Fruit fly (Drosophila melanogaster) whole organism, embryonic: ENCODE results near the gene Mlc2.

ENCODE experiments used
- ATbp ChIP-seq: fragments of 200-800 bp; sonication (Bioruptor generic); optimal IDR thresholded peaks from 2 replicates; lab custom pipeline; 2017; ENCODE audit warnings: missing biosample characterization, mild to moderate bottlenecking, missing genetic modification characterization, missing genetic modification reagents
- Atf6 ChIP-seq: fragments of 200-800 bp; sonication (Bioruptor generic); IDR thresholded peaks from 2 replicates; pipeline ENCODE4 v1.3.6; 2022; ENCODE audit warnings: missing biosample characterization, missing genetic modification characterization
- B-H2 ChIP-seq: fragments of 200-800 bp; sonication (Bioruptor generic); optimal IDR thresholded peaks from 2 replicates; lab custom pipeline; 2018; ENCODE audit warnings: missing biosample characterization, mild to moderate bottlenecking, missing genetic modification characterization
- Bdp1 ChIP-seq: fragments of 200-800 bp; sonication (Bioruptor generic); optimal IDR thresholded peaks from 3 replicates; lab custom pipeline; 2016; ENCODE audit warnings: missing biosample characterization, missing genetic modification characterization
- CG10654 ChIP-seq: fragments of 200-800 bp; sonication (Bioruptor generic); optimal IDR thresholded peaks from 2 replicates; lab custom pipeline; 2016; ENCODE audit warnings: missing biosample characterization, missing genetic modification characterization
- CG11093 ChIP-seq: fragments of 200-800 bp; sonication (Bioruptor generic); IDR thresholded peaks from 3 replicates; pipeline ENCODE4 v1.3.6; 2022; ENCODE audit warnings: missing biosample characterization, missing genetic modification characterization
- CG11695 ChIP-seq: fragments of 200-800 bp; sonication (Bioruptor generic); IDR thresholded peaks from 3 replicates; pipeline ENCODE4 v1.3.6; 2022; ENCODE audit warnings: missing biosample characterization, missing genetic modification characterization
- CG12071 ChIP-seq: fragments of 200-800 bp; sonication (Bioruptor generic); optimal IDR thresholded peaks from 3 replicates; lab custom pipeline; 2018; ENCODE audit warnings: missing biosample characterization, mild to moderate bottlenecking, missing genetic modification characterization
- CG13775 ChIP-seq: fragments of 200-800 bp; sonication (Bioruptor generic); optimal IDR thresholded peaks from 3 replicates; lab custom pipeline; 2017; ENCODE audit warnings: missing biosample characterization, mild to moderate bottlenecking, missing genetic modification characterization
- CG15696 ChIP-seq: fragments of 200-800 bp; sonication (Bioruptor generic); optimal IDR thresholded peaks from 2 replicates; lab custom pipeline; 2019; ENCODE audit warnings: missing biosample characterization, mild to moderate bottlenecking, missing genetic modification characterization, moderate library complexity
- CG16813 ChIP-seq: fragments of 200-800 bp; sonication (Bioruptor generic); IDR thresholded peaks from 3 replicates; pipeline ENCODE4 v1.3.6; 2022; ENCODE audit warnings: missing biosample characterization, missing genetic modification characterization; ENCODE audit not compliant: partially characterized antibody
- CG17612 ChIP-seq: fragments of 200-800 bp; sonication (Bioruptor generic); IDR thresholded peaks from 2 replicates; pipeline ENCODE4 v1.3.6; 2022; ENCODE audit warnings: missing biosample characterization, missing genetic modification characterization
- CG30431 ChIP-seq: fragments of 200-800 bp; sonication (Bioruptor generic); optimal IDR thresholded peaks from 2 replicates; lab custom pipeline; 2017; ENCODE audit warnings: missing biosample characterization, missing genetic modification characterization
- CG31441 ChIP-seq: fragments of 200-800 bp; sonication (Bioruptor generic); IDR thresholded peaks from 2 replicates; pipeline ENCODE4 v1.3.6; 2022; ENCODE audit warnings: missing biosample characterization, missing genetic modification characterization
- CG3281 ChIP-seq: fragments of 200-800 bp; sonication (Bioruptor generic); optimal IDR thresholded peaks from 3 replicates; lab custom pipeline; 2017; ENCODE audit warnings: missing biosample characterization, mild to moderate bottlenecking, missing genetic modification characterization
- CG3726 ChIP-seq: fragments of 200-800 bp; sonication (Bioruptor generic); IDR thresholded peaks from 3 replicates; pipeline ENCODE4, ENCODE4 v1.3.6; 2022; ENCODE audit warnings: missing biosample characterization, missing genetic modification characterization
- CG3995 ChIP-seq: fragments of 200-800 bp; sonication (Bioruptor generic); optimal IDR thresholded peaks from 3 replicates; lab custom pipeline; 2016; ENCODE audit warnings: missing biosample characterization, missing genetic modification characterization
- CG5245 ChIP-seq: fragments of 200-800 bp; sonication (Bioruptor generic); optimal IDR thresholded peaks from 3 replicates; lab custom pipeline; 2016; ENCODE audit warnings: missing biosample characterization, missing genetic modification characterization
- CG6175 ChIP-seq: fragments of 200-800 bp; sonication (Bioruptor generic); IDR thresholded peaks from 3 replicates; pipeline ENCODE4 v1.3.6; 2022; ENCODE audit warnings: missing biosample characterization, missing genetic modification characterization
- CG8765 ChIP-seq: fragments of 200-800 bp; sonication (Bioruptor generic); IDR thresholded peaks from 2 replicates; pipeline ENCODE4 v1.3.6; 2022; ENCODE audit warnings: missing biosample characterization, missing genetic modification characterization
- CG8924 ChIP-seq: fragments of 200-800 bp; optimal IDR thresholded peaks from 3 replicates; lab custom pipeline; 2019; ENCODE audit warnings: missing biosample characterization, mild to moderate bottlenecking, missing genetic modification characterization, moderate library complexity
- CG9876 ChIP-seq: fragments of 200-800 bp; sonication (Bioruptor generic); optimal IDR thresholded peaks from 2 replicates; lab custom pipeline; 2016; ENCODE audit warnings: missing biosample characterization, missing genetic modification characterization
- CTCF ChIP-seq: fragments of 200-800 bp; sonication (Bioruptor generic); optimal IDR thresholded peaks from 2 replicates; lab custom pipeline; 2017; ENCODE audit warnings: missing biosample characterization, mild to moderate bottlenecking, missing genetic modification characterization, moderate library complexity
- Chrac-16 ChIP-seq: fragments of 200-800 bp; sonication (Bioruptor generic); optimal IDR thresholded peaks from 3 replicates; lab custom pipeline; 2016; ENCODE audit warnings: missing biosample characterization, missing genetic modification characterization
- CoRest ChIP-seq: fragments of 200-800 bp; sonication (Bioruptor generic); optimal IDR thresholded peaks from 3 replicates; lab custom pipeline; 2018; ENCODE audit warnings: missing biosample characterization, mild to moderate bottlenecking, missing genetic modification characterization, moderate library complexity
- Dip3 ChIP-seq: fragments of 200-800 bp; sonication (Bioruptor generic); optimal IDR thresholded peaks from 3 replicates; lab custom pipeline; 2016; ENCODE audit warnings: missing biosample characterization, missing genetic modification characterization
- Fer2 ChIP-seq: fragments of 200-800 bp; sonication (Bioruptor generic); optimal IDR thresholded peaks from 2 replicates; lab custom pipeline; 2018; ENCODE audit warnings: missing biosample characterization, mild to moderate bottlenecking, missing genetic modification characterization, moderate library complexity
- Fer3 ChIP-seq: fragments of 200-800 bp; sonication (Bioruptor generic); optimal IDR thresholded peaks from 2 replicates; lab custom pipeline; 2018; ENCODE audit warnings: missing biosample characterization, mild to moderate bottlenecking, missing genetic modification characterization, moderate library complexity
- Gsc ChIP-seq: fragments of 200-800 bp; sonication (Bioruptor generic); IDR thresholded peaks from 2 replicates; pipeline ENCODE4 v1.3.6; 2022; ENCODE audit warnings: missing biosample characterization, missing genetic modification characterization
- HLH4C ChIP-seq: fragments of 200-800 bp; sonication (Bioruptor generic); IDR thresholded peaks from 3 replicates; pipeline ENCODE4 v1.3.6; 2022; ENCODE audit warnings: missing biosample characterization, missing genetic modification characterization; ENCODE audit not compliant: partially characterized antibody
- HmgZ ChIP-seq: fragments of 200-800 bp; sonication (Bioruptor generic); optimal IDR thresholded peaks from 2 replicates; lab custom pipeline; 2018; ENCODE audit warnings: missing biosample characterization, mild to moderate bottlenecking, missing genetic modification characterization
- Hr39 ChIP-seq: fragments of >200 bp; optimal IDR thresholded peaks from 2 replicates; lab custom pipeline; 2017
- Hsf ChIP-seq: fragments of 200-800 bp; sonication (Bioruptor generic); optimal IDR thresholded peaks from 3 replicates; lab custom pipeline; 2016; ENCODE audit warnings: missing biosample characterization, missing genetic modification characterization
- Scr ChIP-seq: fragments of 200-800 bp; sonication (Bioruptor generic); IDR thresholded peaks from 2 replicates; pipeline ENCODE4 v1.3.6; 2022; ENCODE audit warnings: missing biosample characterization, missing genetic modification characterization; ENCODE audit not compliant: partially characterized antibody
- Side ChIP-seq: fragments of 200-800 bp; sonication (Bioruptor generic); optimal IDR thresholded peaks from 2 replicates; lab custom pipeline; 2016; ENCODE audit warnings: missing biosample characterization, missing genetic modification characterization
- Xrp1 ChIP-seq: fragments of 200-800 bp; sonication (Bioruptor generic); IDR thresholded peaks from 2 replicates; pipeline ENCODE4 v1.3.6; 2022; ENCODE audit warnings: missing biosample characterization, missing genetic modification characterization
- ase ChIP-seq: fragments of 200-800 bp; sonication (Bioruptor generic); IDR thresholded peaks from 3 replicates; pipeline ENCODE4 v1.3.6; 2022; ENCODE audit warnings: missing biosample characterization, missing genetic modification characterization
- cato ChIP-seq: fragments of 200-800 bp; sonication (Bioruptor generic); optimal IDR thresholded peaks from 2 replicates; lab custom pipeline; 2016; ENCODE audit warnings: missing biosample characterization, missing genetic modification characterization, borderline replicate concordance
- chm ChIP-seq: fragments of 200-800 bp; sonication (Bioruptor generic); IDR thresholded peaks from 2 replicates; pipeline ENCODE4 v1.3.6; 2022; ENCODE audit warnings: missing biosample characterization, missing genetic modification characterization
- ci ChIP-seq: fragments of 200-800 bp; sonication (Bioruptor generic); IDR thresholded peaks from 3 replicates; pipeline ENCODE4 v1.3.6; 2022; ENCODE audit warnings: missing biosample characterization, missing genetic modification characterization
- jumu ChIP-seq: fragments of 200-800 bp; sonication (Bioruptor generic); optimal IDR thresholded peaks from 3 replicates; lab custom pipeline; 2016; ENCODE audit warnings: missing biosample characterization, missing genetic modification characterization
- lilli ChIP-seq: fragments of 200-800 bp; sonication (Bioruptor generic); optimal IDR thresholded peaks from 3 replicates; lab custom pipeline; 2016; ENCODE audit warnings: missing biosample characterization, missing genetic modification characterization
- maf-S ChIP-seq: fragments of 200-800 bp; sonication (Bioruptor generic); optimal IDR thresholded peaks from 2 replicates; lab custom pipeline; 2016; ENCODE audit warnings: missing biosample characterization, missing genetic modification characterization
- nerfin-2 ChIP-seq: fragments of 200-800 bp; sonication (Bioruptor generic); IDR thresholded peaks from 2 replicates; pipeline ENCODE4 v1.3.6; 2022; ENCODE audit warnings: missing biosample characterization, missing genetic modification characterization; ENCODE audit not compliant: partially characterized antibody
- nmo ChIP-seq: fragments of 200-800 bp; sonication (Bioruptor generic); optimal IDR thresholded peaks from 2 replicates; lab custom pipeline; 2018; ENCODE audit warnings: missing biosample characterization, mild to moderate bottlenecking, missing genetic modification characterization, moderate library complexity
- ro ChIP-seq: fragments of 200-800 bp; sonication (Bioruptor generic); IDR thresholded peaks from 2 replicates; pipeline ENCODE4 v1.3.6; 2022; ENCODE audit warnings: missing biosample characterization, missing genetic modification characterization
- sc ChIP-seq, 3 experiments: fragments of >200 bp in 2 of 3; fragments of 200-800 bp in 1 of 3; sonication (Bioruptor generic) in 1 of 3; optimal IDR thresholded peaks; 2 replicates in 2 of 3; 3 replicates in 1 of 3; lab custom pipeline; 2017; ENCODE audit warnings: mild to moderate bottlenecking in 1 of 3, missing biosample characterization in 1 of 3, missing genetic modification characterization in 1 of 3, missing genetic modification reagents in 1 of 3
- schlank ChIP-seq: fragments of 200-800 bp; sonication (Bioruptor generic); optimal IDR thresholded peaks from 2 replicates; lab custom pipeline; 2018; ENCODE audit warnings: missing biosample characterization, mild to moderate bottlenecking, missing genetic modification characterization
- sob ChIP-seq: fragments of 200-800 bp; sonication (Bioruptor generic); IDR thresholded peaks from 2 replicates; pipeline ENCODE4 v1.3.6; 2022; ENCODE audit warnings: missing biosample characterization, missing genetic modification characterization
- ssp ChIP-seq: fragments of 200-800 bp; sonication (Bioruptor generic); IDR thresholded peaks from 2 replicates; pipeline ENCODE4 v1.3.6; 2022; ENCODE audit warnings: missing biosample characterization, missing genetic modification characterization
- toy ChIP-seq: fragments of 200-800 bp; sonication (Bioruptor generic); IDR thresholded peaks from 2 replicates; pipeline ENCODE4 v1.3.6; 2022; ENCODE audit warnings: missing biosample characterization, missing genetic modification characterization
- usp ChIP-seq: fragments of >200 bp; optimal IDR thresholded peaks from 2 replicates; lab custom pipeline; 2017; ENCODE audit warnings: missing biosample characterization, missing genetic modification characterization

Gene Mlc2

DNA sequence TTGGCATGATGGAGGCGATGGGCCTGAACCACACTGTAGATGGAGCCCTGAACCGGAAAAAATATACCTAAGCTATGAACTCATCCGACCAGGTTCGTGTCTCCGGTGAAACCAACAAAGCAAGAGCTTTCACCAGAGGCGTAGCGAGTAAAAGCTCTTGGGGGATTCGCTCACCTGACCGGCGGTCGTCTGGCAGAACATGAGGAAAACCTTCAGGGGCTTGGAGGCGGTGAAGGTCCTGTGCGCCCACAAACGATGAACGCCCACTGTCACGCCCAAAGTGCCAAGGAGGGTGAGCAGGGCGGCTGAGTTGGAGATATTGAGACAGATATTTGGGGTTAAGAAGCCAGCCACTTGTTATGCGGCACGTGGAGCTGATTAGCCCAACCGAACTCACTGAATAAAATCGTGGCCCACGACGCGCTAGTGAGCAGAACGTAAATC is 21.3 kb upstream of the Mlc2 start (continued):
- TF ChIP-seq CG8765 (GFP tag; lab: Robert Waterston, UW) = no peak
- peak; percentile 35; the same call in 1 of the 2 replicates for TF ChIP-seq CG17612 (GFP tag; lab: Robert Waterston, UW)
- TF ChIP-seq lilli = peak; percentile 67
- TF ChIP-seq CG16813 = no peak
- TF ChIP-seq chm (GFP tag; lab: Robert Waterston, UW) = peak; percentile 80; the same call in 1 of the 2 replicates
- TF ChIP-seq CG12071 (GFP tag; lab: Kevin White, UChicago) = peak; percentile 35
- peak; percentile 4 for TF ChIP-seq CG9876 (GFP tag; lab: Kevin White, UChicago)
- TF ChIP-seq CG6175 (GFP tag; lab: Robert Waterston, UW) = no peak
- no peak for TF ChIP-seq HLH4C (GFP tag; lab: Robert Waterston, UW)
- peak; percentile 43; the same call in 1 of the 2 replicates for TF ChIP-seq Xrp1
- peak; percentile 6 for TF ChIP-seq CG5245 (GFP tag; lab: Kevin White, UChicago)
- peak; percentile 15; the same call in 1 of the 2 replicates for TF ChIP-seq Atf6
- no peak for TF ChIP-seq CG3726
- no peak for TF ChIP-seq CG3995
- TF ChIP-seq ro (GFP tag; lab: Robert Waterston, UW) = no peak
- no peak for TF ChIP-seq Gsc
- TF ChIP-seq CG10654 (GFP tag; lab: Kevin White, UChicago) = no peak
- no peak for TF ChIP-seq Hr39 (lab: Kevin White, UChicago)
- peak; percentile 78 for TF ChIP-seq CTCF (GFP tag; lab: Kevin White, UChicago)
- no peak for TF ChIP-seq Scr (GFP tag; lab: Robert Waterston, UW)
- no peak for TF ChIP-seq CG30431 (GFP tag; lab: Kevin White, UChicago)
- TF ChIP-seq CG15696 (tag; lab: Kevin White, UChicago) = no peak
- TF ChIP-seq toy (GFP tag; lab: Robert Waterston, UW) = 0 out of 2 replicates have a peak, but pooled peaks have one; percentile 27
- TF ChIP-seq HmgZ (tag; lab: Kevin White, UChicago) = peak; percentile 78
- no peak for TF ChIP-seq nerfin-2 (GFP tag; lab: Robert Waterston, UW)
- TF ChIP-seq maf-S (GFP tag; lab: Kevin White, UChicago) = no peak
- TF ChIP-seq sob (GFP tag; lab: Robert Waterston, UW) = peak; percentile 68
- no peak for TF ChIP-seq CG31441 (GFP tag; lab: Robert Waterston, UW)
- no peak for TF ChIP-seq sc (optimal IDR thresholded peaks at IDR 0.05; lab: Kevin White, UChicago)
- no peak for TF ChIP-seq sc (GFP tag; optimal IDR thresholded peaks at IDR 0.05; lab: Kevin White, UChicago)
- TF ChIP-seq Fer3 (tag; lab: Kevin White, UChicago) = peak; percentile 14
- no peak for TF ChIP-seq usp (GFP tag; lab: Kevin White, UChicago)
- peak; percentile 14 for TF ChIP-seq Dip3 (GFP tag; lab: Kevin White, UChicago)
- TF ChIP-seq nmo (GFP tag; lab: Kevin White, UChicago) = no peak
- peak; percentile 30 for TF ChIP-seq Chrac-16 (GFP tag; lab: Kevin White, UChicago)
- peak; percentile 32 for TF ChIP-seq CoRest (tag; lab: Kevin White, UChicago)
- 0 out of 3 replicates have a peak, but pooled peaks have one; percentile 28 for TF ChIP-seq CG11093 (GFP tag; lab: Robert Waterston, UW)
- no peak for TF ChIP-seq Bdp1 (GFP tag; lab: Kevin White, UChicago)
- TF ChIP-seq CG11695 = peak; percentile 59; the same call in 1 of the 3 replicates
- TF ChIP-seq B-H2 = peak; percentile 42
- no peak for TF ChIP-seq jumu (GFP tag; lab: Kevin White, UChicago)
- peak; percentile 57 for TF ChIP-seq CG3281 (GFP tag; lab: Kevin White, UChicago)
- TF ChIP-seq cato = no peak
- TF ChIP-seq ci (GFP tag; lab: Robert Waterston, UW) = peak; percentile 55; the same call in 1 of the 3 replicates
- TF ChIP-seq Side (GFP tag; lab: Kevin White, UChicago) = peak; percentile 5
- TF ChIP-seq CG13775 (GFP tag; lab: Kevin White, UChicago) = no peak
- TF ChIP-seq CG8924 (tag; lab: Kevin White, UChicago) = no peak
- TF ChIP-seq ATbp (GFP tag; lab: Kevin White, UChicago) = peak; percentile 14
- TF ChIP-seq ase (GFP tag; lab: Robert Waterston, UW) = peak; percentile 43; the same call in 1 of the 3 replicates
- TF ChIP-seq Hsf (GFP tag; lab: Kevin White, UChicago) = peak; percentile 46
- TF ChIP-seq schlank = peak; percentile 36
- TF ChIP-seq Fer2 (tag; lab: Kevin White, UChicago) = peak; percentile 20
- no peak for TF ChIP-seq ssp (GFP tag; lab: Robert Waterston, UW)
